Worm (Caenorhabditis elegans): ENCODE data around the gene cest-12.

The cest-12 gene

ce11 chrIII:12107441-12107840 lies at the start of gene cest-12, which contains the start of gene lonp-2:
cest-12 (minus strand) TSS chrIII:12107541.
lonp-2 (plus strand) TSS chrIII:12107774.
- TF ChIP-seq unc-62 (GFP tag; optimal IDR thresholded peaks at IDR 0.05 in 1 of 2) (peak in 1 of 2 experiments; percentile 60), unc-62 (tag; optimal IDR thresholded peaks at IDR 0.05) (no peak), mxl-2 (GFP tag; conservative IDR thresholded peaks at IDR 0.05) (no peak), dve-1 (tag; optimal IDR thresholded peaks at IDR 0.05; ENCODE audit: insufficient read depth) (peak; percentile 4), nhr-11 (tag; optimal IDR thresholded peaks at IDR 0.05) (no peak)

- TF ChIP-seq nhr-48 (tag; optimal IDR thresholded peaks at IDR 0.05) = no peak
- TF ChIP-seq lin-38 (GFP tag; IDR thresholded peaks at IDR 0.05) = 0 out of 2 replicates have a peak, but pooled peaks have one; percentile 9
Observed at ce11 chrIII:12156582-12156981, 49.2 kb upstream of the cest-12 start.

ce11 chrIII:12155759-12156158 lies 48.4 kb upstream of the cest-12 start:
- TF ChIP-seq arid-1 (GFP tag; conservative IDR thresholded peaks at IDR 0.05) = no peak
- TF ChIP-seq cey-2 (tag; optimal IDR thresholded peaks at IDR 0.05; ENCODE audit: borderline replicate concordance, insufficient read depth) = no peak
- TF ChIP-seq Y105C5A.15 (GFP tag; IDR thresholded peaks at IDR 0.05) = no peak
- TF ChIP-seq dve-1 (tag; optimal IDR thresholded peaks at IDR 0.05; ENCODE audit: insufficient read depth) = no peak
- no peak for TF ChIP-seq sdz-12 (GFP tag; optimal IDR thresholded peaks at IDR 0.05)
- no peak for TF ChIP-seq mxl-2 (GFP tag; conservative IDR thresholded peaks at IDR 0.05)
- no peak for TF ChIP-seq egl-43 (GFP tag; IDR thresholded peaks at IDR 0.05)
- no peak for TF ChIP-seq rbr-2 (tag; optimal IDR thresholded peaks at IDR 0.05)
- TF ChIP-seq nhr-28 (tag; optimal IDR thresholded peaks at IDR 0.05) = no peak
- TF ChIP-seq nhr-6 (tag; optimal IDR thresholded peaks at IDR 0.05) = no peak
- no peak for TF ChIP-seq mxl-3 (GFP tag; optimal IDR thresholded peaks at IDR 0.05)

- TF ChIP-seq ama-1 (optimal IDR thresholded peaks at IDR 0.05) (no peak), egl-43 (GFP tag; IDR thresholded peaks at IDR 0.05) (no peak), nhr-41 (GFP tag; IDR thresholded peaks at IDR 0.05) (no peak), T20F7.1 (GFP tag; optimal IDR thresholded peaks at IDR 0.05) (no peak), madf-5 (GFP tag; IDR thresholded peaks at IDR 0.05) (no peak), dve-1 (tag; optimal IDR thresholded peaks at IDR 0.05; ENCODE audit: insufficient read depth) (no peak), snpc-4 (tag; optimal IDR thresholded peaks at IDR 0.05) (no peak), spr-3 (GFP tag; optimal IDR thresholded peaks at IDR 0.05) (no peak), Y48G9A.11 (GFP tag; IDR thresholded peaks at IDR 0.05) (no peak), hmg-1.1 (GFP tag; IDR thresholded peaks at IDR 0.05) (no peak), nhr-111 (GFP tag; optimal IDR thresholded peaks at IDR 0.05) (no peak), vab-7 (GFP tag; IDR thresholded peaks at IDR 0.05) (no peak), ctbp-1 (GFP tag; IDR thresholded peaks at IDR 0.05) (no peak), snpc-1.2 (GFP tag; IDR thresholded peaks at IDR 0.05) (no peak), hlh-30 (tag; optimal IDR thresholded peaks at IDR 0.05; ENCODE audit: insufficient read depth) (no peak)
Observed at ce11 chrIII:12153514-12153913, 46.2 kb upstream of the cest-12 start.

- no peak for TF ChIP-seq spr-1 (tag; optimal IDR thresholded peaks at IDR 0.05)
- no peak for TF ChIP-seq mes-2 (tag; optimal IDR thresholded peaks at IDR 0.05; ENCODE audit: poor library complexity, severe bottlenecking)
- no peak for TF ChIP-seq lin-38 (GFP tag; IDR thresholded peaks at IDR 0.05)
- TF ChIP-seq mxl-2 (GFP tag; conservative IDR thresholded peaks at IDR 0.05) = no peak
- TF ChIP-seq ZK546.5 (tag; optimal IDR thresholded peaks at IDR 0.05) = no peak
- no peak for TF ChIP-seq hmg-1.1 (GFP tag; IDR thresholded peaks at IDR 0.05)
- TF ChIP-seq zfp-3 (GFP tag; conservative IDR thresholded peaks at IDR 0.05) = no peak
- TF ChIP-seq snpc-1.2 (GFP tag; IDR thresholded peaks at IDR 0.05) = no peak
- TF ChIP-seq F10B5.3 (tag; optimal IDR thresholded peaks at IDR 0.05) = no peak
- no peak for TF ChIP-seq daf-8 (GFP tag; IDR thresholded peaks at IDR 0.05)
- no peak for TF ChIP-seq ZK337.2 (GFP tag; IDR thresholded peaks at IDR 0.05)
- no peak for TF ChIP-seq F49E8.2 (tag; optimal IDR thresholded peaks at IDR 0.05; ENCODE audit: borderline replicate concordance)
- TF ChIP-seq spr-3 (GFP tag; optimal IDR thresholded peaks at IDR 0.05) = no peak
- no peak for TF ChIP-seq T20F7.1 (GFP tag; optimal IDR thresholded peaks at IDR 0.05)
- no peak for TF ChIP-seq jun-1 (tag; optimal IDR thresholded peaks at IDR 0.05)
- no peak for TF ChIP-seq gei-8 (GFP tag; optimal IDR thresholded peaks at IDR 0.05)
- TF ChIP-seq lin-15B (tag; optimal IDR thresholded peaks at IDR 0.05) = no peak
- TF ChIP-seq ceh-44 (GFP tag; IDR thresholded peaks at IDR 0.05) = no peak
Observed at ce11 chrIII:12152599-12152998, 45.3 kb upstream of the cest-12 start, which contains the start of gene Y75B8A.7. Y75B8A.7 (plus strand) TSS chrIII:12152899.

All from whole organism, L4 larva.